Fruit fly (Drosophila melanogaster) whole organism, wandering third instar larva: ENCODE measurements around the gene CG34367.

Experiments used
- Abd-B ChIP-seq: fragments of >200 bp; optimal IDR thresholded peaks from 2 replicates; lab custom pipeline; 2017; ENCODE audit warnings: missing biosample characterization, missing genetic modification characterization
- CG32264 ChIP-seq: fragments of 200-800 bp; sonication (Bioruptor generic); optimal IDR thresholded peaks from 2 replicates; lab custom pipeline; 2016; ENCODE audit warnings: missing biosample characterization, missing genetic modification characterization
- CG9705 ChIP-seq: fragments of 200-800 bp; sonication (Bioruptor generic); optimal IDR thresholded peaks from 2 replicates; lab custom pipeline; 2018; ENCODE audit warnings: missing biosample characterization, mild to moderate bottlenecking, missing genetic modification characterization
- CrebA ChIP-seq: fragments of 200-800 bp; sonication (Bioruptor generic); optimal IDR thresholded peaks from 2 replicates; lab custom pipeline; 2016; ENCODE audit warnings: missing biosample characterization, mild to moderate bottlenecking, missing genetic modification characterization, borderline replicate concordance
- Dif ChIP-seq: fragments of 200-275, 200-300 bp; sonication (Bioruptor generic); optimal IDR thresholded peaks from 2 replicates; lab custom pipeline; 2018; ENCODE audit warnings: missing biosample characterization, missing genetic modification characterization; ENCODE audit not compliant: partially characterized antibody
- GATAd ChIP-seq: sonication (Bioruptor generic); optimal IDR thresholded peaks from 2 replicates; lab custom pipeline; 2016; ENCODE audit warnings: missing biosample characterization, missing genetic modification characterization
- HLH106 ChIP-seq: fragments of 200-800 bp; optimal IDR thresholded peaks from 3 replicates; lab custom pipeline; 2019; ENCODE audit warnings: missing biosample characterization, mild to moderate bottlenecking, missing genetic modification characterization, moderate library complexity
- Hnf4 ChIP-seq: fragments of 200-800 bp; sonication (Bioruptor generic); optimal IDR thresholded peaks from 2 replicates; lab custom pipeline; 2016; ENCODE audit warnings: missing biosample characterization, mild to moderate bottlenecking, missing genetic modification characterization
- Hr78 ChIP-seq: fragments of >200 bp; optimal IDR thresholded peaks from 2 replicates; lab custom pipeline; 2017; ENCODE audit warnings: missing biosample characterization, missing genetic modification characterization
- Hr83 ChIP-seq: fragments of 200-300 bp; sonication (Bioruptor generic); optimal IDR thresholded peaks from 2 replicates; lab custom pipeline; 2016; ENCODE audit warnings: missing biosample characterization, mild to moderate bottlenecking, missing genetic modification characterization, moderate library complexity; ENCODE audit not compliant: poor library complexity, severe bottlenecking
- Jra ChIP-seq: sonication (Bioruptor generic); optimal IDR thresholded peaks from 2 replicates; lab custom pipeline; 2016; ENCODE audit warnings: missing biosample characterization, missing genetic modification characterization
- Mio ChIP-seq: sonication (Bioruptor generic); optimal IDR thresholded peaks from 2 replicates; lab custom pipeline; 2016; ENCODE audit warnings: missing biosample characterization, missing genetic modification characterization
- Myc ChIP-seq: fragments of >200 bp; optimal IDR thresholded peaks from 2 replicates; lab custom pipeline; 2017
- OdsH ChIP-seq: fragments of 200-800 bp; sonication (Bioruptor generic); optimal IDR thresholded peaks from 2 replicates; lab custom pipeline; 2016; ENCODE audit warnings: missing biosample characterization, mild to moderate bottlenecking, missing genetic modification characterization
- Rel ChIP-seq, 2 experiments: fragments of 200-800 bp; sonication (Bioruptor generic) in 1 of 2; optimal IDR thresholded peaks; 2 replicates in 1 of 2; 3 replicates in 1 of 2; lab custom pipeline; 2016 to 2019; ENCODE audit warnings: mild to moderate bottlenecking in 2 of 2, missing biosample characterization in 2 of 2, missing genetic modification characterization in 2 of 2, moderate library complexity in 1 of 2
- Sp1 ChIP-seq: fragments of 200-800 bp; sonication (Bioruptor generic); optimal IDR thresholded peaks from 3 replicates; lab custom pipeline; 2019; ENCODE audit warnings: missing biosample characterization, mild to moderate bottlenecking, missing genetic modification characterization, moderate library complexity
- Vsx2 ChIP-seq: fragments of 200-300, 225-300 bp; sonication (Bioruptor generic); optimal IDR thresholded peaks from 2 replicates; lab custom pipeline; 2018; ENCODE audit warnings: missing biosample characterization, missing genetic modification characterization; ENCODE audit not compliant: partially characterized antibody
- br ChIP-seq: fragments of 200-800 bp; sonication (Bioruptor generic); optimal IDR thresholded peaks from 2 replicates; lab custom pipeline; 2016; ENCODE audit warnings: missing biosample characterization, missing genetic modification characterization
- brk ChIP-seq: fragments of 200-800 bp; sonication (Bioruptor generic); optimal IDR thresholded peaks from 2 replicates; lab custom pipeline; 2016; ENCODE audit warnings: missing biosample characterization, mild to moderate bottlenecking, missing genetic modification characterization
- dmrt93B ChIP-seq: fragments of 200-800 bp; sonication (Bioruptor generic); optimal IDR thresholded peaks from 2 replicates; lab custom pipeline; 2018; ENCODE audit warnings: missing biosample characterization, mild to moderate bottlenecking, missing genetic modification characterization
- dsf ChIP-seq: sonication (Bioruptor generic); optimal IDR thresholded peaks from 2 replicates; lab custom pipeline; 2016; ENCODE audit warnings: missing biosample characterization, missing genetic modification characterization, borderline replicate concordance
- ey ChIP-seq: fragments of 200-800 bp; sonication (Bioruptor generic); optimal IDR thresholded peaks from 2 replicates; lab custom pipeline; 2016; ENCODE audit warnings: missing biosample characterization, missing genetic modification characterization
- foxo ChIP-seq, 2 experiments: fragments of 200-800 bp; sonication (Bioruptor generic); optimal IDR thresholded peaks; 2 replicates in 1 of 2; 3 replicates in 1 of 2; lab custom pipeline; 2016 to 2017; ENCODE audit warnings: missing biosample characterization in 2 of 2, missing genetic modification characterization in 2 of 2
- fru ChIP-seq: fragments of 200-800 bp; sonication (Bioruptor generic); optimal IDR thresholded peaks from 3 replicates; lab custom pipeline; 2016; ENCODE audit warnings: missing biosample characterization, mild to moderate bottlenecking, missing genetic modification characterization
- h ChIP-seq: fragments of 200-800 bp; sonication (Bioruptor generic); optimal IDR thresholded peaks from 3 replicates; lab custom pipeline; 2016; ENCODE audit warnings: missing biosample characterization, mild to moderate bottlenecking, missing genetic modification characterization
- lola ChIP-seq: fragments of >200 bp; optimal IDR thresholded peaks from 2 replicates; lab custom pipeline; 2017; ENCODE audit warnings: missing biosample characterization, missing genetic modification characterization
- pan ChIP-seq: fragments of >200 bp; optimal IDR thresholded peaks from 2 replicates; lab custom pipeline; 2017
- psq ChIP-seq: fragments of 200-800 bp; sonication (Bioruptor generic); optimal IDR thresholded peaks from 3 replicates; lab custom pipeline; 2017; ENCODE audit warnings: missing biosample characterization, mild to moderate bottlenecking, missing genetic modification characterization, moderate library complexity
- rgr ChIP-seq: fragments of 200-800 bp; sonication (Bioruptor generic); optimal IDR thresholded peaks from 3 replicates; lab custom pipeline; 2016; ENCODE audit warnings: missing biosample characterization, mild to moderate bottlenecking, missing genetic modification characterization
- sage ChIP-seq: fragments of 200-800 bp; sonication (Bioruptor generic); optimal IDR thresholded peaks from 2 replicates; lab custom pipeline; 2016; ENCODE audit warnings: missing biosample characterization, mild to moderate bottlenecking, missing genetic modification characterization
- sv ChIP-seq: fragments of 200-800 bp; sonication (Bioruptor generic); optimal IDR thresholded peaks from 3 replicates; lab custom pipeline; 2016; ENCODE audit warnings: missing biosample characterization, missing genetic modification characterization
- tai ChIP-seq: sonication (Bioruptor generic); optimal IDR thresholded peaks from 2 replicates; lab custom pipeline; 2016; ENCODE audit warnings: missing biosample characterization, missing genetic modification characterization
- woc ChIP-seq: sonication (Bioruptor generic); optimal IDR thresholded peaks from 2 replicates; lab custom pipeline; 2016; ENCODE audit warnings: missing biosample characterization, mild to moderate bottlenecking, missing genetic modification characterization

CG34367 gene

DNA sequence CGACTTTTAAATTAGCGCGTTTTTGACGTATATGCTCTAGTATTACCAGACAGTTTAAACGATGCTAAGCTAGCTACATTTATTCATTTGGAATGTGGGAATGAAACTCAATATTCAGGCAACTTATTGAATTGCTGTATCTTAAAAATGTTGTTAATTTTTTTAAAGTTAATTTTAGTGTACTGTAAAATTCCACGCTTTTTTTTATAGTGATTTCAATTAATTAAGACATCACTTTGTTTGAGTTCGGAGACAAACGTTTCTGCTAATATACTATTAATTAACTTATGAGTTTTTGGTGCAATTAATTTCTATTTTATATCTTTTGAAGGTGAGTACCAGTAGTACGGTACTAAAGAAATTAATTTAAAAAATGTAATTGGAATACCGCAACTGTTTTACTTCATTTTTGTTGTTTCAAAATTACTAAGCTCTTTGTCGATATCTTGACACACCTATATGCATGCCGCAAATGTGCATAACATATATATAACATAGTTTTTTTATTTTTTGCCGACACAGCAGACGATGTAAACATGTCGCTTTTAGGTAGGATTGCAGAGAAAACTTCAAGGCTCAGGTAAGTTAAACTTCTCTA is 32.6 kb upstream of the CG34367 start, which contains the start of the genes Cdk1 and mRpS7:
Cdk1 (minus strand) TSS at position 55 of the 598 bp plus-strand sequence.
mRpS7 (plus strand) TSS at position 455 of the 598 bp plus-strand sequence.
- TF ChIP-seq fru (peak; percentile 49), woc (peak; percentile 76), br (GFP tag; lab: Kevin White, UChicago) (no peak), Rel (GFP tag; optimal IDR thresholded peaks at IDR 0.05; lab: Kevin White, UChicago) (no peak), Rel (tag; optimal IDR thresholded peaks at IDR 0.05; lab: Kevin White, UChicago) (no peak), sv (peak; percentile 43), Mio (GFP tag; lab: Kevin White, UChicago) (no peak), brk (GFP tag; lab: Kevin White, UChicago) (peak; percentile 30), h (GFP tag; lab: Kevin White, UChicago) (peak; percentile 44), GATAd (GFP tag; lab: Kevin White, UChicago) (no peak), psq (GFP tag; lab: Kevin White, UChicago) (peak; percentile 27), HLH106 (tag; lab: Kevin White, UChicago) (peak; percentile 59), Hnf4 (GFP tag; lab: Kevin White, UChicago) (peak; percentile 49), Myc (peak; percentile 9), Jra (peak; percentile 43), Dif (GFP tag; lab: Kevin White, UChicago) (no peak), CG9705 (no peak), dmrt93B (GFP tag; lab: Kevin White, UChicago) (no peak), OdsH (GFP tag; lab: Kevin White, UChicago) (peak; percentile 4), CrebA (GFP tag; lab: Kevin White, UChicago) (no peak), Sp1 (peak; percentile 55), foxo (GFP tag; optimal IDR thresholded peaks at IDR 0.05; lab: Kevin White, UChicago) (peak in 1 of 2 experiments; percentile 61), Vsx2 (GFP tag; lab: Kevin White, UChicago) (no peak), tai (GFP tag; lab: Kevin White, UChicago) (peak; percentile 47), lola (GFP tag; lab: Kevin White, UChicago) (no peak), rgr (peak; percentile 2), CG32264 (GFP tag; lab: Kevin White, UChicago) (no peak), ey (GFP tag; lab: Kevin White, UChicago) (peak; percentile 28), sage (peak; percentile 3)

dm6 chr2L:10381890-10382450 is 28.3 kb upstream of the CG34367 start, which contains the start of gene CG5096:
Gene CG5096 (plus strand): TSS chr2L:10382263.
- no peak for TF ChIP-seq Abd-B (GFP tag; lab: Kevin White, UChicago)
- TF ChIP-seq dmrt93B (GFP tag; lab: Kevin White, UChicago): no peak
- TF ChIP-seq OdsH (GFP tag; lab: Kevin White, UChicago): peak; percentile 84
- no peak for TF ChIP-seq Rel (GFP tag; optimal IDR thresholded peaks at IDR 0.05; lab: Kevin White, UChicago)
- TF ChIP-seq Rel (tag; optimal IDR thresholded peaks at IDR 0.05; lab: Kevin White, UChicago): peak; percentile 96
- peak; percentile 85 for TF ChIP-seq rgr
- peak; percentile 59 for TF ChIP-seq psq (GFP tag; lab: Kevin White, UChicago)
- peak; percentile 56 for TF ChIP-seq woc
- TF ChIP-seq sv: peak; percentile 77
- TF ChIP-seq pan (lab: Kevin White, UChicago): no peak
- peak; percentile 49 to 87 for TF ChIP-seq foxo (GFP tag; optimal IDR thresholded peaks at IDR 0.05; lab: Kevin White, UChicago)
- peak; percentile 31 for TF ChIP-seq Jra
- TF ChIP-seq CG32264 (GFP tag; lab: Kevin White, UChicago): peak; percentile 33
- TF ChIP-seq fru: peak; percentile 90
- peak; percentile 38 for TF ChIP-seq sage
- no peak for TF ChIP-seq Myc
- no peak for TF ChIP-seq Dif (GFP tag; lab: Kevin White, UChicago)
- TF ChIP-seq Hr78: no peak
- peak; percentile 91 for TF ChIP-seq h (GFP tag; lab: Kevin White, UChicago)
- peak; percentile 67 for TF ChIP-seq Hnf4 (GFP tag; lab: Kevin White, UChicago)
- TF ChIP-seq tai (GFP tag; lab: Kevin White, UChicago): peak; percentile 11
- TF ChIP-seq dsf (GFP tag; lab: Kevin White, UChicago): peak; percentile 4
- TF ChIP-seq Mio (GFP tag; lab: Kevin White, UChicago): no peak
- TF ChIP-seq Sp1: peak; percentile 80
- TF ChIP-seq ey (GFP tag; lab: Kevin White, UChicago): peak; percentile 80
- TF ChIP-seq brk (GFP tag; lab: Kevin White, UChicago): peak; percentile 69
- peak; percentile 74 for TF ChIP-seq HLH106 (tag; lab: Kevin White, UChicago)
- TF ChIP-seq Hr83 (GFP tag; lab: Kevin White, UChicago): no peak
- TF ChIP-seq, all 38 proteins: peak for 19
